Worm (Caenorhabditis elegans): ENCODE results near the gene lro-1.

ce11 chrX:6271718-6272117, at the start of gene lro-1:
- no peak for TF ChIP-seq unc-39 (tag; optimal IDR thresholded peaks at IDR 0.05)
- peak; percentile 88 for TF ChIP-seq pqm-1 (tag; optimal IDR thresholded peaks at IDR 0.05)
- TF ChIP-seq mdl-1 (tag; optimal IDR thresholded peaks at IDR 0.05) = no peak

All from whole organism, L3 larva.